Fruit fly (Drosophila melanogaster): ENCODE data around the gene CG4558.

dm6 chrX:6820703-6821102 is 28.9 kb upstream of the CG4558 start, which contains the start of the genes Nf-YC and xit:
- TF ChIP-seq CG14655 (GFP tag; optimal IDR thresholded peaks at IDR 0.05), result no peak
- no peak for TF ChIP-seq EcR (GFP tag; optimal IDR thresholded peaks at IDR 0.05)
- no peak for TF ChIP-seq CG17806 (tag; optimal IDR thresholded peaks at IDR 0.05)
- TF ChIP-seq CG12605 (GFP tag; IDR thresholded peaks at IDR 0.05), result no peak
- TF ChIP-seq CG4496 (GFP tag; IDR thresholded peaks at IDR 0.05), result no peak
- peak; percentile 38; the same call in 1 of the 3 replicates for TF ChIP-seq fd96Ca (GFP tag; IDR thresholded peaks at IDR 0.05)
- TF ChIP-seq D1 (tag; optimal IDR thresholded peaks at IDR 0.05), result no peak
- TF ChIP-seq CG9948 (tag; optimal IDR thresholded peaks at IDR 0.05), result no peak
- TF ChIP-seq CG15710 (tag; optimal IDR thresholded peaks at IDR 0.05), result no peak
- TF ChIP-seq CG8301 (tag; optimal IDR thresholded peaks at IDR 0.05), result no peak
- TF ChIP-seq CG34367 (tag; optimal IDR thresholded peaks at IDR 0.05), result no peak
- TF ChIP-seq Ets98B (GFP tag; IDR thresholded peaks at IDR 0.05), result 0 out of 2 replicates have a peak, but pooled peaks have one; percentile 7
